Worm (Caenorhabditis elegans) whole organism, L2 larva: Measurements from ENCODE around the gene C24G6.8.

Experiments used
- R02D3.7 ChIP-seq: fragments of 150-350 bp; optimal IDR thresholded peaks from 2 replicates; lab custom pipeline; 2014; ENCODE audit warnings: missing biosample characterization, missing genetic modification characterization
- crh-2 ChIP-seq: sonication (generic microtip); optimal IDR thresholded peaks from 2 replicates; lab custom pipeline; 2017; ENCODE audit warnings: missing biosample characterization, missing genetic modification characterization
- egl-27 ChIP-seq: sonication (generic microtip); optimal IDR thresholded peaks from 3 replicates; lab custom pipeline; 2017; ENCODE audit warnings: missing biosample characterization, missing genetic modification reagents, missing genetic modification characterization
- elt-3 ChIP-seq: sonication (generic microtip); optimal IDR thresholded peaks from 2 replicates; lab custom pipeline; 2017; ENCODE audit warnings: missing biosample characterization, missing genetic modification characterization
- lin-39 ChIP-seq: fragments of 150-350 bp; optimal IDR thresholded peaks from 2 replicates; lab custom pipeline; 2014; ENCODE audit warnings: missing biosample characterization, missing genetic modification reagents, missing genetic modification characterization
- nhr-11 ChIP-seq: fragments of 150-350 bp; optimal IDR thresholded peaks from 2 replicates; lab custom pipeline; 2014; ENCODE audit warnings: missing biosample characterization, missing genetic modification characterization
- nhr-77 ChIP-seq: fragments of 150-350 bp; optimal IDR thresholded peaks from 2 replicates; lab custom pipeline; 2014; ENCODE audit warnings: missing biosample characterization, missing genetic modification characterization
- unc-62 ChIP-seq: fragments of 150-350 bp; optimal IDR thresholded peaks from 2 replicates; lab custom pipeline; 2014; ENCODE audit warnings: missing biosample characterization, missing genetic modification reagents, missing genetic modification characterization
- ztf-11 ChIP-seq: sonication (generic microtip); optimal IDR thresholded peaks from 2 replicates; lab custom pipeline; 2017; ENCODE audit warnings: missing biosample characterization, missing genetic modification characterization

DNA sequence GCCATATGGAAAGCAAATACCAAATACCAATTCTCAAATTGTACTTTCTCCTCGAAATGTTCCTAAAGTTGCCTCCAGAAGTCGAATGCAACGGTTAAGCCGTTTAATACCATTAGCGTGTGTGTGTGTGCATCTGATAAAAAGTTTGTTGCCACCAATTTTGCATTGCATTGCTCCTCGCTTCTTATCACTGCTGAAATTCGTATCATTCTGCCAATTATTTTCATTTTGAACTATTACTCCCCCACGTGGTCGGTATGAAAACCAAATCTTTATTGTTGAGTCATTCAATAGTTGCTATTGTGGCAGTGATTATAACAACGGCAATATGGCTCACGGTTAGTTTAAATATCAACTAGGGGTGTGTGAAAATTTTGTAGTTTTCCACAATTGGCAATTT, 45.5 kb downstream of the C24G6.8 start, which contains the start of gene T05C3.6:
- TF ChIP-seq crh-2 (peak; percentile 28), lin-39 (tag; lab: Kevin White, UChicago) (no peak), elt-3 (tag; lab: Kevin White, UChicago) (no peak), R02D3.7 (tag; lab: Kevin White, UChicago) (no peak), egl-27 (tag; lab: Kevin White, UChicago) (no peak), nhr-11 (no peak), ztf-11 (no peak), nhr-77 (no peak), unc-62 (GFP tag; lab: Kevin White, UChicago) (no peak)
